Fruit fly (Drosophila melanogaster): ENCODE data around the gene Gem2.

DNA sequence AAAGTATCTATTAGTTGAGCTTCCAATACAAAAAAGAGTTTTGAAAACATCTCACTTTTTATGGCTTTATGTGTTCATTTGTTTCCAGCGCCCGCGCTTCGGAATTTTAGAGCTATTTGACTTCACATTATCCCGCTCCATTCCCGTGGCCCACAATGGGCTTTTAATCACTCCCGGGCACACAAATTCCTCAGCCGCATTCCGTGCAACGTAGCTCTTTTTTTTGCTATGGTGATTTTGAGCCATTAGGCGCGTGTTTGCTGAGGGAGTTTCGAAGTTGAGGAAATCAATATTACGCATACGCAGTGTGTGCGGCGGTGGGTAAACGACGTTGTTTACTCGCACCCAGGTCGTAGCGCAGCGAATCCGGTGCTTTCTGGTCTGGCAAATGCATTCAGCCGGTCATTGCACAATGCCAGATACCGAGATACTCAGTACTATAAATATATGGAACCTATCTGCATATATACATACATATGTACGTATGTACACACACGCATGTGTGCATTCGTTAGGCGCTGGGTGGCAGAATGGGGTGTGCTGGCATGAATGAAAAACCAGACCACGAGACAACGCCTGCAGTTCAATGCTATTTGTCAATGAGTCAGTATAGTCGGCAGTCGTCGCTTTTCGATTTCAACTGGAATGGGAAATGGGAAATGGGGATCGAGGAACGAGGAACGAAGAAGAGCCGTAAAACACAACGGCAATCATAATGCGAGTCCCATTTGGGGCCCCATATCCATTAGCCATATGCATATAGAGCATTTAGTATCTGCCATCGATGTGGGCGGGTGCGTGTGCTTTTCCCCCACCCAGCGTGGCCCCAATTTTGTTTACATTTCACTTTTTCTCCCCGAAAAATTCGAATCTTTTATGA is 26.9 kb downstream of the Gem2 start:
- TF ChIP-seq psq (optimal IDR thresholded peaks at IDR 0.05) (no peak), Myc (optimal IDR thresholded peaks at IDR 0.05) (no peak), ttk (optimal IDR thresholded peaks at IDR 0.05) (no peak), Sin3A (optimal IDR thresholded peaks at IDR 0.05) (no peak), h (optimal IDR thresholded peaks at IDR 0.05) (no peak), insv (optimal IDR thresholded peaks at IDR 0.05) (no peak)
